Worm (Caenorhabditis elegans) whole organism, early embryonic: Measurements from ENCODE around the gene Y39G8B.1.

Experiments
- aly-1 ChIP-seq: sonication (generic microtip); optimal IDR thresholded peaks from 2 replicates; lab custom pipeline; 2016; ENCODE audit warnings: missing genetic modification characterization, missing compliant biosample characterization
- ama-1 ChIP-seq: fragments of 150-350 bp; optimal IDR thresholded peaks from 2 replicates; lab custom pipeline; 2014
- ets-7 ChIP-seq: sonication (generic microtip); optimal IDR thresholded peaks from 2 replicates; lab custom pipeline; 2016; ENCODE audit warnings: missing genotype, missing genetic modification characterization, missing compliant biosample characterization
- hmg-4 ChIP-seq: fragments of 200-800 bp; sonication (Bioruptor generic); optimal IDR thresholded peaks from 2 replicates; lab custom pipeline; 2018; ENCODE audit warnings: mild to moderate bottlenecking, missing genetic modification characterization, missing compliant biosample characterization
- hnd-1 ChIP-seq: sonication (generic microtip); optimal IDR thresholded peaks from 2 replicates; lab custom pipeline; 2016; ENCODE audit warnings: missing genetic modification characterization, missing compliant biosample characterization
- pes-1 ChIP-seq: fragments of 200-800 bp; sonication (Bioruptor generic); IDR thresholded peaks from 2 replicates; pipeline ENCODE4 v1.3.6; 2022; ENCODE audit warnings: missing genetic modification reagents, missing genetic modification characterization, missing compliant biosample characterization
- sea-1 ChIP-seq: fragments of 200-800 bp; sonication (Bioruptor generic); conservative IDR thresholded peaks from 2 replicates; pipeline ENCODE4 v1.3.6; 2022; ENCODE audit warnings: missing genetic modification characterization, missing compliant biosample characterization
- tbx-11 ChIP-seq: fragments of 200-800 bp; sonication (Bioruptor generic); IDR thresholded peaks from 2 replicates; pipeline ENCODE4 v1.3.6; 2022; ENCODE audit warnings: missing genetic modification characterization, missing compliant biosample characterization

- TF ChIP-seq hnd-1 (no peak), tbx-11 (GFP tag; lab: Robert Waterston, UW) (no peak), ama-1 (lab: Kevin White, UChicago) (no peak), pes-1 (GFP tag; lab: Robert Waterston, UW) (no peak), hmg-4 (GFP tag; lab: Kevin White, UChicago) (no peak), sea-1 (GFP tag; lab: Robert Waterston, UW) (no peak), ets-7 (tag; lab: Kevin White, UChicago) (no peak), aly-1 (tag; lab: Kevin White, UChicago) (no peak)
Observed at ce11 chrII:13939531-13939930, 34.1 kb downstream of the Y39G8B.1 start, which contains the start of gene W07G1.1.
